Fruit fly (Drosophila melanogaster): ENCODE measurements around the gene MED6.
A peak's percentile ranks its signal among the peaks of the same experiment; 100 is the strongest.

Gene MED6

DNA sequence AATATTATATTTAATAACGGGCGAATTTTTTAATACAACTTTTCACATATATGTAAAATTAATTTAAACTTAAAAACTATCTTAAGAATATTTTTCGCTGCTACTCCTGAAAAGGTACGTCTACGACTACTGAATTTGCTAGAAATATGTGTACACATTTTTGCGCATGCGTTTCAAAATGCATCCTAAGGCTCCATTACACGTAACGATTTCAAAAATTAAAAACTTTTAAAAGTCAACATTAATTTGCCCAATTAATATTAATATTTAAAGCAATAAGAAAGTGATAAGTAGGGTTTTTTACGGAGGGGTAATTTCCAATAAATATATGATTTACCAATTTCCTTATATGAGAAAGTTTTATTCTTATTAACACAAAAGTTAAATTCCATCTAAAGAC is 38.0 kb downstream of the MED6 start, which contains the start of gene FoxP:
Gene FoxP, minus strand, starts transcription at position 89 of the 400 bp plus-strand sequence.
- peak; percentile 24 for TF ChIP-seq CG10979 (tag; optimal IDR thresholded peaks at IDR 0.05)
- TF ChIP-seq E2f1 (GFP tag; IDR thresholded peaks at IDR 0.05): no peak
- TF ChIP-seq CG30020 (tag; optimal IDR thresholded peaks at IDR 0.05): peak; percentile 62
- TF ChIP-seq scrt (GFP tag; optimal IDR thresholded peaks at IDR 0.05): no peak
- TF ChIP-seq Ptx1 (GFP tag; IDR thresholded peaks at IDR 0.05): no peak
- peak; percentile 47 for TF ChIP-seq CG13424 (tag; optimal IDR thresholded peaks at IDR 0.05)
- TF ChIP-seq PHDP (tag; optimal IDR thresholded peaks at IDR 0.05): peak; percentile 19
- peak; percentile 61 for TF ChIP-seq CG18764 (GFP tag; optimal IDR thresholded peaks at IDR 0.05)
- peak; percentile 46 for TF ChIP-seq gem (tag; optimal IDR thresholded peaks at IDR 0.05)
- TF ChIP-seq ewg (GFP tag; optimal IDR thresholded peaks at IDR 0.05): peak; percentile 88
- TF ChIP-seq ase (GFP tag; IDR thresholded peaks at IDR 0.05): no peak
- peak; percentile 24 for TF ChIP-seq phol (tag; optimal IDR thresholded peaks at IDR 0.05)
- TF ChIP-seq CG14710 (tag; optimal IDR thresholded peaks at IDR 0.05): peak; percentile 25

- TF ChIP-seq Xbp1 (GFP tag; optimal IDR thresholded peaks at IDR 0.05): peak; percentile 15
- peak; percentile 54 for TF ChIP-seq Lhr (GFP tag; optimal IDR thresholded peaks at IDR 0.05)
- peak; percentile 64; the same call in 2 of the 3 replicates for TF ChIP-seq CG7963 (GFP tag; IDR thresholded peaks at IDR 0.05; ENCODE audit: partially characterized antibody)
- TF ChIP-seq dmrt99B (tag; optimal IDR thresholded peaks at IDR 0.05): no peak
- TF ChIP-seq trem (tag; optimal IDR thresholded peaks at IDR 0.05): peak; percentile 97
- peak; percentile 87 for TF ChIP-seq Opbp (GFP tag; IDR thresholded peaks at IDR 0.05; ENCODE audit: partially characterized antibody)
- TF ChIP-seq az2 (GFP tag; optimal IDR thresholded peaks at IDR 0.05): no peak
- no peak for TF ChIP-seq h (optimal IDR thresholded peaks at IDR 0.05)
- TF ChIP-seq CG9727 (GFP tag; optimal IDR thresholded peaks at IDR 0.05): no peak
- no peak for TF ChIP-seq Nf-YC (tag; optimal IDR thresholded peaks at IDR 0.05)
- TF ChIP-seq knrl (GFP tag; IDR thresholded peaks at IDR 0.05; ENCODE audit: partially characterized antibody): peak; percentile 84
- TF ChIP-seq CG15696 (tag; optimal IDR thresholded peaks at IDR 0.05): no peak
- no peak for TF ChIP-seq ac (GFP tag; optimal IDR thresholded peaks at IDR 0.05)
- TF ChIP-seq Stat92E (GFP tag; optimal IDR thresholded peaks at IDR 0.05): no peak
- TF ChIP-seq lilli (GFP tag; optimal IDR thresholded peaks at IDR 0.05): no peak
- TF ChIP-seq CG32767 (GFP tag; IDR thresholded peaks at IDR 0.05): no peak
- TF ChIP-seq org-1 (GFP tag; optimal IDR thresholded peaks at IDR 0.05): no peak
- no peak for TF ChIP-seq CG6683 (GFP tag; optimal IDR thresholded peaks at IDR 0.05)
- TF ChIP-seq hkb (optimal IDR thresholded peaks at IDR 0.05): no peak
- TF ChIP-seq hkb (GFP tag; IDR thresholded peaks at IDR 0.05): peak; percentile 6; the same call in 1 of the 2 replicates
- peak; percentile 77 for TF ChIP-seq CG2129 (GFP tag; IDR thresholded peaks at IDR 0.05; ENCODE audit: partially characterized antibody)
- TF ChIP-seq CG14860 (GFP tag; IDR thresholded peaks at IDR 0.05; ENCODE audit: partially characterized antibody): peak; percentile 66; the same call in 2 of the 3 replicates
- TF ChIP-seq ham (GFP tag; IDR thresholded peaks at IDR 0.05): no peak
- TF ChIP-seq Oaz (GFP tag; IDR thresholded peaks at IDR 0.05): no peak
- peak; percentile 71; the same call in 1 of the 3 replicates for TF ChIP-seq CG34422 (GFP tag; IDR thresholded peaks at IDR 0.05)
- TF ChIP-seq zen2 (GFP tag; IDR thresholded peaks at IDR 0.05; ENCODE audit: partially characterized antibody): peak; percentile 66
- peak; percentile 62 for TF ChIP-seq nmo (GFP tag; optimal IDR thresholded peaks at IDR 0.05)
- TF ChIP-seq E2f2 (GFP tag; IDR thresholded peaks at IDR 0.05): peak; percentile 51; the same call in 1 of the 2 replicates
- no peak for TF ChIP-seq Ets65A (GFP tag)
- TF ChIP-seq CG14710 (tag; optimal IDR thresholded peaks at IDR 0.05): peak; percentile 63
- TF ChIP-seq Sin3A (optimal IDR thresholded peaks at IDR 0.05): peak; percentile 70
- peak; percentile 13 for TF ChIP-seq Fer1 (GFP tag; optimal IDR thresholded peaks at IDR 0.05)
- peak; percentile 33; the same call in 1 of the 2 replicates for TF ChIP-seq Nf-YA (GFP tag; IDR thresholded peaks at IDR 0.05)
- TF ChIP-seq NFAT (GFP tag; IDR thresholded peaks at IDR 0.05): no peak
- peak; percentile 24 for TF ChIP-seq CG16863 (GFP tag; optimal IDR thresholded peaks at IDR 0.05)
- TF ChIP-seq CG1792 (GFP tag; optimal IDR thresholded peaks at IDR 0.05): peak; percentile 36
Observed at dm6 chr3R:9725121-9725956, 43.4 kb downstream of the MED6 start, which contains the start of gene hyd. Gene hyd (minus strand): TSS chr3R:9725615.
